Fruit fly (Drosophila melanogaster) whole organism, pupa: ENCODE measurements around the gene CG6154.

Source experiments
- CG12605 ChIP-seq: fragments of 200-800 bp; sonication (Bioruptor generic); IDR thresholded peaks from 2 replicates; pipeline ENCODE4 v1.3.6; 2022; ENCODE audit warnings: missing biosample characterization, missing genetic modification characterization
- CG14655 ChIP-seq: fragments of 200-800 bp; sonication (Bioruptor generic); optimal IDR thresholded peaks from 3 replicates; lab custom pipeline; 2017; ENCODE audit warnings: mild to moderate bottlenecking, missing biosample characterization, missing genetic modification reagents, missing genetic modification characterization
- CG8301 ChIP-seq: fragments of 200-800 bp; sonication (Bioruptor generic); optimal IDR thresholded peaks from 2 replicates; lab custom pipeline; 2018; ENCODE audit warnings: missing biosample characterization, mild to moderate bottlenecking, missing genetic modification characterization

- TF ChIP-seq CG12605 (GFP tag; lab: Robert Waterston, UW) (no peak), CG14655 (peak; percentile 17), CG8301 (peak; percentile 30)
Observed at dm6 chr3R:26235034-26235433, 27.4 kb upstream of the CG6154 start.
